Worm (Caenorhabditis elegans): ENCODE measurements around the gene T11F9.22.
"Not testable (repeated sequence)": the region's sequence is repeated elsewhere in the genome, so short reads cannot be mapped to it uniquely, and the experiment has no call there.

The T11F9.22 gene

DNA sequence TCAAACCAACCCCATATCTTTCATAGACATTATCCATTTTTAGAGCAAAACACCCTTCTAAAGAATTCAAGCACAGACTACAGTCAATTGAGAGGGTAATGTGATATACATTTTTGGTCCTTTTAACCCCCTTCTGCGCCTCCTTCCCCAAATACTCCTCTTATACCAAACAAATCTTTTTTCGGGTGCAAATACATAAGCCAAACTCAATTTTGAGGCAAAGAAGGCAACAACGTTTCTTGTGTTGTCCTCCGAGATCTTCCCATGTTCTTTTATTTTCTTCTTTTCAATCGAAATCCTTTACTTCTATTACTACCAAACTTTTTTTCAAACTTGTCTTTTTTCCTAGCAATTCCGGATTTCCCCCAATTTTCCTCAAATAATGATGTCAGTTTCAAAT is 24.6 kb upstream of the T11F9.22 start:
- TF ChIP-seq nhr-12 (tag; optimal IDR thresholded peaks at IDR 0.05) (no peak), eor-1 (tag; optimal IDR thresholded peaks at IDR 0.05) (no peak), snpc-4 (tag; optimal IDR thresholded peaks at IDR 0.05) (no peak), ztf-4 (tag; optimal IDR thresholded peaks at IDR 0.05) (no peak)

DNA sequence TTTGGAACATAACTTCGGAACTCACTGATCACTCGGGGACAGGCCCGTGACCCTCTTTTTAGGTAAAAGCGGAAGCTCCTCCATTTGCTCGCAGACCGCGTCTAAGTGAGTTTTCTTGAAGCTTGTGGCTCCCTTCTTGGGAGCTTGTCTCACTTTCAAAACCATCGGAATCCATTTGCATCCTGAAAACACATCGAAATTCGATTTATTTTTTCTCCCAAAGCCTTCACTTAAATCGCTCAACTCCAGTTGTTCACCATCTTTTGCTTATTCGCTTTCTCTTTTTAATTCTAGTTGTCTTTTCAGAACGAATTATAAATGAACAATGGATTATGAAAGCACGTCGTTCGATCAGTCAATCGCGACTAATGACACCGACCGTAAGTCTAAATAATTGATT is 20.3 kb upstream of the T11F9.22 start, which contains the start of gene T11F9.1:
Gene T11F9.1, plus strand, starts transcription at position 301 of the 400 bp plus-strand sequence.
- no peak for TF ChIP-seq sea-2 (GFP tag; optimal IDR thresholded peaks at IDR 0.05)
- no peak for TF ChIP-seq mdl-1 (tag; optimal IDR thresholded peaks at IDR 0.05)
- TF ChIP-seq ceh-82 (tag; optimal IDR thresholded peaks at IDR 0.05): no peak
- TF ChIP-seq ceh-16 (tag; optimal IDR thresholded peaks at IDR 0.05): no peak
- TF ChIP-seq skn-1 (tag; optimal IDR thresholded peaks at IDR 0.05): no peak
- TF ChIP-seq daf-12 (tag; optimal IDR thresholded peaks at IDR 0.05): no peak
- no peak for TF ChIP-seq ceh-28 (tag; optimal IDR thresholded peaks at IDR 0.05)
- TF ChIP-seq nhr-67 (tag; optimal IDR thresholded peaks at IDR 0.05): no peak
- no peak for TF ChIP-seq pqm-1 (tag; optimal IDR thresholded peaks at IDR 0.05)
- TF ChIP-seq nhr-77 (tag; optimal IDR thresholded peaks at IDR 0.05): no peak
- TF ChIP-seq aly-2 (tag; optimal IDR thresholded peaks at IDR 0.05): no peak
- no peak for TF ChIP-seq egl-5 (tag; optimal IDR thresholded peaks at IDR 0.05)

DNA sequence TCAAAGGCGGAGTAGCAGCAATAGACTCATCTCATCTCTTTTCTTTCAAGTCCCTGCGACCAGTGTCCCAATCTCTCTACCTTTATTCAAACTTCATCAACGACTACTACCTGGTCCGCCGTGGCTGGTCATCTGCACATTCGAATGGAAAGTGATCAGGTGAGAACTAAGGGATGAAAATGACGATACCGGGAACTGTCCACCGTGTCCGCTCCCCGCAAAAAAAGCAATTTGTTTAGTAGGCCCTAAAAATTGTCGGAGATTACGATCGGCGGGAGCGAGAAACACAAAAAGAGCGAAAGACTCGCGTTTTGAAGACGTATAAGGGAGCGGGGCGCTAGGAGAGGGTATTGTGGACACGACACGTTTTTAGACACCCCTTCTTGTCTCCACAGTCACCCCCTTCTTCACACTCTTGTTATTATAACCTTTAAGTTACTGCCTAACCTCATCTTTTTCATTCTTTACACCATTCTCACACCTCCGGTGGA is 16.5 kb upstream of the T11F9.22 start, which contains the start of gene zipt-16:
Gene zipt-16, plus strand, starts transcription at position 51 of the 491 bp plus-strand sequence.
- no peak for TF ChIP-seq nfya-1 (tag; optimal IDR thresholded peaks at IDR 0.05; ENCODE audit: insufficient read depth)
- no peak for TF ChIP-seq eor-1 (tag; optimal IDR thresholded peaks at IDR 0.05)
- TF ChIP-seq lin-39 (tag; optimal IDR thresholded peaks at IDR 0.05): no peak
- TF ChIP-seq elt-1 (tag; optimal IDR thresholded peaks at IDR 0.05): peak; percentile 13
- no peak for TF ChIP-seq unc-62 (GFP tag; optimal IDR thresholded peaks at IDR 0.05)

DNA sequence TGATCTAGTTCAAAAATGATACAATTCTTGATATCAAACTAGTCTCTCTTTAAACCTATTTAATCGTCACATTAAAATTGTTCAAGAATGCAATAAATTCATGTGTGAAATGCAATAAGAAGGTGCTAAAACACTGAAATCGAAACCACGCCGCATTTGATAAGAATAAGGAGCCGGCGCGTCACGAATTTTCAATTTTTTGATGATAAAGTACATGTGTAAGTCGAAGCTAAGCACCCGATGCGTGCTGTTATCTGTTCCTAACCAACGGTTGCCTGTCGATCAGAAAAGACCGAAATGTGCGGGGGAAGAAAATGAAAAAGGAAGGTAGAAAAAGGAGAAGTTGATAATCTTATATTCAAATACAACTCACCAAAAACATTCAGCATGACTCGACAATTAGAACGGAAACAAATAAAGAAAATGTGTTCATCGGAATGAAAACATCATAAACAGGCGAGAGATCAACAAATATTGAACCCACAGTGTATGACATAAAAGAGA is 9.2 kb upstream of the T11F9.22 start, which contains the start of gene aat-6:
Gene aat-6, minus strand, starts transcription at position 454 of the 504 bp plus-strand sequence.
- TF ChIP-seq skn-1 (tag; optimal IDR thresholded peaks at IDR 0.05) (no peak), ceh-16 (tag; optimal IDR thresholded peaks at IDR 0.05) (no peak), ztf-11 (tag; optimal IDR thresholded peaks at IDR 0.05) (no peak), jun-1 (tag; optimal IDR thresholded peaks at IDR 0.05) (peak; percentile 37), pqm-1 (tag; optimal IDR thresholded peaks at IDR 0.05) (peak; percentile 86), elt-2 (tag; optimal IDR thresholded peaks at IDR 0.05) (peak; percentile 97)

DNA sequence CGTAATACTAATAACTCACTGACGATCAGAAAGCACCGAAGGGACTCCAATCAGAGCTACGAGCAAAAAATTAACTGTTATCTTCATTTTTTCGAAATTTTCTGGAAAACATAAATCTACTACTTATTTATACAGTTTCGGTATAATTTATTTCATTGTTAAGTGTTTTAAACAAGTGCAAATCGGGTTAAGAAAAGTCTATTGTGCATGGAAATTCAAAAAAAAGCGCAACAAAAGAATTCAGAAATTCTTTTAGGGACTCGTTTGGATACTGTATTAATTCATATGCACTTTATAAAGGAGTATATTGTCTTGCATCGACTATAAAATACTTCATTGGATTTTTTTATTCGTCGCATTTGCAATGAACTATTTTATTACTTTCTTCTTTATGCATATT is 7.3 kb upstream of the T11F9.22 start, which contains the start of the genes nas-20 and nas-21:
Gene nas-20, minus strand, starts transcription at position 101 of the 400 bp plus-strand sequence.
Gene nas-21, plus strand, starts transcription at position 356 of the 400 bp plus-strand sequence.
- TF ChIP-seq lin-39 (tag; optimal IDR thresholded peaks at IDR 0.05): no peak
- no peak for TF ChIP-seq nhr-67 (tag; optimal IDR thresholded peaks at IDR 0.05)

DNA sequence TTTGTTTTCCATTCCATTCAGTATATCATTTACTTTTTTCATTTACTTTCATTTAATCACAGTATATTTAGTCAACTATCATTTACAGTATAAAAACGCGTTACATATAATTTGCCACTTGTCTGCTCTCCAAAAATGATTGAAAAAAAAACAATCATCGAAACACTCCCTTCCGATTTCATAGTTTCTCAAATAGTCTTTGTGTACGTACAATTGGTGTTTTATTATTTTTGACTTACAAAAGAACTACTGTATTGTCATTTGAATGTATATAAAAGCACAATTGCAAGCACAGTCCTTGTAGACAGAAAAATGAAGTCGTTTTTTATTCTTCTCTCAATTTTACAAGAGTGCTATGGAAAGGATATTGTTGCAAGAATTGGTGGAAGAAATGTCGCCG is 5.1 kb upstream of the T11F9.22 start, which contains the start of gene nas-22:
Gene nas-22, plus strand, starts transcription at position 301 of the 400 bp plus-strand sequence.
- TF ChIP-seq zag-1 (tag; optimal IDR thresholded peaks at IDR 0.05) (no peak), lin-39 (tag; optimal IDR thresholded peaks at IDR 0.05) (no peak), nhr-11 (tag; optimal IDR thresholded peaks at IDR 0.05) (no peak)

DNA sequence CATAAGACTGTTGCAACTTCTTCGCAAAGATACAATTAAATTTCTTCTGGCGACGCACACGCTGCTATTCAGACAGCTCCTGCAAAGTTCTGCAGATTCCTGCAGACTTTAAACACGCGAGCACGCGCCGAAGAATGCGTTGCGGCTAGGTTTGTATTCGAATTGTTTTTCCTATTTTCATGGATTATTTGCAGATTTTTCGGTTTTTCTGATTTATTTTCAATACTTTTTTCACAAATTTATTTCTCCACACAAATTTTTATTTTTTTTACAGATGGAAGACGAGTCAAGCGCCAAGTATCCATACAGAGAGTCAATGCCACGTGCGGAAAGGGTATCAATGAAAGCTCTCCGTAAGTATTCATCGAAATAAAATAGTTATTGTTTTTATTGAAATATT is 3.9 kb upstream of the T11F9.22 start, which contains the start of gene T11F9.7:
Gene T11F9.7, plus strand, starts transcription at position 301 of the 400 bp plus-strand sequence.
- not testable (repeated sequence) for TF ChIP-seq nhr-67, lin-15B, ZK546.5 (tag; optimal IDR thresholded peaks at IDR 0.05)

DNA sequence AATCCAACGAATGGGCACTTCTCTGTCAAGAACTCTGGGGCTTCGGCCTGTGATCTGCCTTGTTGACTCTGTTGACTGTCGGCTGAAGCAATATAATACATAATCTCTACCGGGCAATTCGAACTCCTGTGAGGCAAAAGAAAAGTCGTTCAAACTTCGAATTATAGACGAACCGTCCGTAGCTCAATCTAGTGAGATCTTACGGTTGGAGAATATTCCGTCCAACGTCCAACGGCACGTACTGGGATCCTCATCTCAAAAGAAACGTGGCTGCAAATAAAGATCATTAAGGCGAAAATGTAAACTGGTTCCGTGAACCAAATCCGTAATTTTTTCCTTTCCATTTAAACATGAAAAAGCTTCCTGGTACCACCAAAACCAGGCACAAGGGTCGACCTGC is 1.2 kb downstream of the T11F9.22 start, which contains the start of gene T11F9.14:
Gene T11F9.14, minus strand, starts transcription at position 101 of the 400 bp plus-strand sequence.
- not testable (repeated sequence) for TF ChIP-seq daf-12, tbx-2, snpc-4 (tag; optimal IDR thresholded peaks at IDR 0.05)
